Fruit fly (Drosophila melanogaster): ENCODE results near the gene GstD11.
A peak's percentile ranks its signal among the peaks of the same experiment; 100 is the strongest.

The GstD11 gene

dm6 chr3R:12425510-12426309, 42.6 kb downstream of the GstD11 start, which contains the start of gene Pp1-87B (continued):
- TF ChIP-seq CG9705 (GFP tag; optimal IDR thresholded peaks at IDR 0.05) (peak; percentile 38), CG32264 (GFP tag; optimal IDR thresholded peaks at IDR 0.05) (no peak), GATAd (GFP tag; optimal IDR thresholded peaks at IDR 0.05) (no peak), Sp1 (GFP tag; optimal IDR thresholded peaks at IDR 0.05) (peak; percentile 38), lola (GFP tag; optimal IDR thresholded peaks at IDR 0.05) (no peak), sage (GFP tag; optimal IDR thresholded peaks at IDR 0.05) (no peak)

dm6 chr3R:12426310-12426653, 43.1 kb downstream of the GstD11 start, which contains the start of gene NANS:
Gene NANS (plus strand): TSS chr3R:12426578.
- TF ChIP-seq Dfd (GFP tag; optimal IDR thresholded peaks at IDR 0.05) (no peak), fru (GFP tag; optimal IDR thresholded peaks at IDR 0.05) (no peak), Hr78 (GFP tag; optimal IDR thresholded peaks at IDR 0.05) (no peak), jim (GFP tag; optimal IDR thresholded peaks at IDR 0.05) (no peak), rgr (GFP tag; optimal IDR thresholded peaks at IDR 0.05) (no peak), Sp1 (GFP tag; optimal IDR thresholded peaks at IDR 0.05) (no peak), tai (GFP tag; optimal IDR thresholded peaks at IDR 0.05) (no peak), sage (GFP tag; optimal IDR thresholded peaks at IDR 0.05) (no peak), usp (GFP tag; optimal IDR thresholded peaks at IDR 0.05) (no peak), N (GFP tag; optimal IDR thresholded peaks at IDR 0.05) (no peak), OdsH (GFP tag; optimal IDR thresholded peaks at IDR 0.05) (no peak)

dm6 chr3R:12429120-12429610, 46.0 kb downstream of the GstD11 start, which contains the start of the genes CG5641 and CG5245:
Gene CG5641 (minus strand): TSS chr3R:12429282.
Gene CG5245 (plus strand): TSS chr3R:12429560.
- TF ChIP-seq brk (GFP tag; optimal IDR thresholded peaks at IDR 0.05) = no peak
- no peak for TF ChIP-seq lola (GFP tag; optimal IDR thresholded peaks at IDR 0.05)
- no peak for TF ChIP-seq Rel (GFP tag; optimal IDR thresholded peaks at IDR 0.05)
- peak; percentile 66 for TF ChIP-seq Rel (tag; optimal IDR thresholded peaks at IDR 0.05)

- TF ChIP-seq psq (GFP tag; optimal IDR thresholded peaks at IDR 0.05) (peak; percentile 12), sage (GFP tag; optimal IDR thresholded peaks at IDR 0.05) (no peak), HLH106 (tag; optimal IDR thresholded peaks at IDR 0.05) (peak; percentile 11), ey (GFP tag; optimal IDR thresholded peaks at IDR 0.05) (peak; percentile 28), Hr78 (GFP tag; optimal IDR thresholded peaks at IDR 0.05) (no peak), rgr (GFP tag; optimal IDR thresholded peaks at IDR 0.05) (peak; percentile 29), Myc (optimal IDR thresholded peaks at IDR 0.05) (peak; percentile 38), CG32264 (GFP tag; optimal IDR thresholded peaks at IDR 0.05) (no peak), Hnf4 (GFP tag; optimal IDR thresholded peaks at IDR 0.05) (no peak), brk (GFP tag; optimal IDR thresholded peaks at IDR 0.05) (no peak), Rel (GFP tag; optimal IDR thresholded peaks at IDR 0.05) (no peak), Rel (tag; optimal IDR thresholded peaks at IDR 0.05) (peak; percentile 99), Sp1 (GFP tag; optimal IDR thresholded peaks at IDR 0.05) (peak; percentile 9), foxo (GFP tag; optimal IDR thresholded peaks at IDR 0.05) (peak in 1 of 2 experiments; percentile 48)
Measured at dm6 chr3R:12431030-12431489, 47.9 kb downstream of the GstD11 start, which contains the start of gene Prosalpha2. Gene Prosalpha2 (plus strand): TSS chr3R:12431321.

dm6 chr3R:12433764-12434163, 50.6 kb downstream of the GstD11 start, which contains the start of the genes Aos1 and Srlp:
Gene Aos1 (minus strand): TSS chr3R:12433822.
Gene Srlp (plus strand): TSS chr3R:12434098.
- TF ChIP-seq Rel (GFP tag; optimal IDR thresholded peaks at IDR 0.05) (no peak), Rel (tag; optimal IDR thresholded peaks at IDR 0.05) (peak; percentile 70), psq (GFP tag; optimal IDR thresholded peaks at IDR 0.05) (peak; percentile 46), dmrt93B (GFP tag; optimal IDR thresholded peaks at IDR 0.05) (no peak), ey (GFP tag; optimal IDR thresholded peaks at IDR 0.05) (no peak), Hnf4 (GFP tag; optimal IDR thresholded peaks at IDR 0.05) (no peak), sage (GFP tag; optimal IDR thresholded peaks at IDR 0.05) (no peak), sv (GFP tag; optimal IDR thresholded peaks at IDR 0.05) (no peak), dsf (GFP tag; optimal IDR thresholded peaks at IDR 0.05; ENCODE audit: borderline replicate concordance) (no peak), Hr78 (GFP tag; optimal IDR thresholded peaks at IDR 0.05) (no peak), tai (GFP tag; optimal IDR thresholded peaks at IDR 0.05) (no peak), CG9705 (GFP tag; optimal IDR thresholded peaks at IDR 0.05) (peak; percentile 56), br (GFP tag; optimal IDR thresholded peaks at IDR 0.05) (no peak), rgr (GFP tag; optimal IDR thresholded peaks at IDR 0.05) (peak; percentile 18), pan (optimal IDR thresholded peaks at IDR 0.05) (no peak), woc (GFP tag; optimal IDR thresholded peaks at IDR 0.05) (no peak), Dif (GFP tag; optimal IDR thresholded peaks at IDR 0.05; ENCODE audit: partially characterized antibody) (no peak), HLH106 (tag; optimal IDR thresholded peaks at IDR 0.05) (peak; percentile 74), jim (GFP tag; optimal IDR thresholded peaks at IDR 0.05) (no peak), CrebA (GFP tag; optimal IDR thresholded peaks at IDR 0.05; ENCODE audit: borderline replicate concordance) (no peak), OdsH (GFP tag; optimal IDR thresholded peaks at IDR 0.05) (peak; percentile 32), Myc (optimal IDR thresholded peaks at IDR 0.05) (peak; percentile 95), foxo (GFP tag; optimal IDR thresholded peaks at IDR 0.05) (peak in 1 of 2 experiments; percentile 60), h (GFP tag; optimal IDR thresholded peaks at IDR 0.05) (no peak), Vsx2 (GFP tag; optimal IDR thresholded peaks at IDR 0.05; ENCODE audit: partially characterized antibody) (no peak), Abd-B (GFP tag; optimal IDR thresholded peaks at IDR 0.05) (no peak), Sp1 (GFP tag; optimal IDR thresholded peaks at IDR 0.05) (peak; percentile 68), brk (GFP tag; optimal IDR thresholded peaks at IDR 0.05) (no peak), CG32264 (GFP tag; optimal IDR thresholded peaks at IDR 0.05) (no peak), Mio (GFP tag; optimal IDR thresholded peaks at IDR 0.05) (no peak), Dfd (GFP tag; optimal IDR thresholded peaks at IDR 0.05) (no peak), lola (GFP tag; optimal IDR thresholded peaks at IDR 0.05) (no peak), N (GFP tag; optimal IDR thresholded peaks at IDR 0.05) (no peak)

Measured in whole organism, wandering third instar larva.